Fruit fly (Drosophila melanogaster): ENCODE measurements around the gene Hr4.

DNA sequence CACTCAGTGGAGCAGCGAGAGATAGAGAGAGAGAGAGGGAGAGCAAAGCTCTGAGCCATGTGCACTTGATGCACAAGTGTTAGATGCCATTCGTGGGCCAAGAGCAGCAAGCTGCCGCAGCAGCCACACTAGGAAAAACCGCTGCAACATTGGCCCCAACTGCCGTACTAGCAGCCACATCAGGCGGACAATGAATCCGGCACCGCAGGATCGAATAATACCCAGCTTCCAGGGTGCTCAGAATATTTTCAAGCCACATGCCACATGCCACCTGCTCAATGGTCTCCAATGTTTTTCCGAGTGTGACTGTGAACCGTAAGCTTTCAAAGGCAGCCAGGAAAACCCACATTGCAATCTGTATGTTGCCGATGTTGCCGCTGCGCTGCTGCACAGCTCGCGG, 46.9 kb downstream of the Hr4 start:
- TF ChIP-seq CG8478 (optimal IDR thresholded peaks at IDR 0.05) (no peak), CTCF (optimal IDR thresholded peaks at IDR 0.05) (no peak)

Measured in S2 (cell line).